Worm (Caenorhabditis elegans) whole organism, mixed stage, embryonic: ENCODE measurements around the gene dac-1.

Experiments used
- M03D4.4 ChIP-seq: sonication (generic microtip); optimal IDR thresholded peaks from 2 replicates; lab custom pipeline; 2017; ENCODE audit warnings: mild to moderate bottlenecking, missing genetic modification characterization, missing compliant biosample characterization
- blmp-1 ChIP-seq: fragments of 150-350 bp; optimal IDR thresholded peaks from 2 replicates; lab custom pipeline; 2014; ENCODE audit warnings: missing biosample characterization, missing genetic modification characterization
- ces-1 ChIP-seq: fragments of 150-350 bp; optimal IDR thresholded peaks from 2 replicates; lab custom pipeline; 2014; ENCODE audit warnings: missing biosample characterization, missing genetic modification reagents, missing genetic modification characterization
- cnd-1 ChIP-seq: fragments of 200-800 bp; sonication (Bioruptor generic); optimal IDR thresholded peaks from 2 replicates; lab custom pipeline; 2018; ENCODE audit warnings: mild to moderate bottlenecking, missing genetic modification characterization, missing compliant biosample characterization
- elt-3 ChIP-seq: fragments of 150-350 bp; optimal IDR thresholded peaks from 2 replicates; lab custom pipeline; 2014; ENCODE audit warnings: missing biosample characterization, missing genetic modification characterization
- lin-13 ChIP-seq: fragments of 150-350 bp; optimal IDR thresholded peaks from 2 replicates; lab custom pipeline; 2014; ENCODE audit warnings: missing biosample characterization, missing genetic modification characterization
- lin-32 ChIP-seq: fragments of 200-800 bp; sonication (Bioruptor generic); optimal IDR thresholded peaks from 2 replicates; lab custom pipeline; 2018; ENCODE audit warnings: mild to moderate bottlenecking, missing genetic modification characterization, missing compliant biosample characterization
- nhr-12 ChIP-seq: fragments of 150-350 bp; optimal IDR thresholded peaks from 2 replicates; lab custom pipeline; 2014; ENCODE audit warnings: missing biosample characterization, missing genetic modification characterization
- nhr-237 ChIP-seq: fragments of 150-350 bp; optimal IDR thresholded peaks from 2 replicates; lab custom pipeline; 2014; ENCODE audit warnings: missing biosample characterization, missing genetic modification characterization
- nhr-28 ChIP-seq: fragments of 150-350 bp; optimal IDR thresholded peaks from 2 replicates; lab custom pipeline; 2014; ENCODE audit warnings: missing biosample characterization, missing genetic modification characterization
- pha-4 ChIP-seq: fragments of 150-350 bp; optimal IDR thresholded peaks from 2 replicates; lab custom pipeline; 2018; ENCODE audit warnings: missing biosample characterization, missing genetic modification reagents, missing genetic modification characterization
- snpc-4 ChIP-seq: fragments of 150-350 bp; optimal IDR thresholded peaks from 2 replicates; lab custom pipeline; 2014; ENCODE audit warnings: missing biosample characterization, missing genetic modification characterization
- unc-62 ChIP-seq: fragments of 150-350 bp; optimal IDR thresholded peaks from 2 replicates; lab custom pipeline; 2014; ENCODE audit warnings: missing biosample characterization, missing genetic modification reagents, missing genetic modification characterization

DNA sequence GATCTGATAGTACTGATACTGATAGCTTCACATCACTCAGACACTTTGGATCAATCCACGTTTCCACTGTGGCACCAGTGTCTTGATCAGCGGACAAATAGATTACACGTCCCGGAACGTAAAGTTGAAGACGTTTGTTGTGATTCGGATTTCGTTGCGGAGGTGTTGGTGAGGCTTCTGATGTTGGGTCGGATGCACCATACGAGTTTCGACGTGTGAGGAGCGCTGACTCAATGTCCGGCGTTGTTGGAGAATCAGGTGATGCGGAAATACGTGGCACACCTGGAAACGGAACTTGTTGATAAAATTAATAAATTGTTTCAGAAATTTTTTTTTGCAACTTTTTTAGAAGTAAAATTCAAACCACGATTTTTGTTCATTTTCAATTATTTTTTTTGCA is 37.2 kb upstream of the dac-1 start, which contains the start of gene alh-11:
- TF ChIP-seq blmp-1 (tag; lab: Kevin White, UChicago), result no peak
- no peak for TF ChIP-seq lin-32 (GFP tag; lab: Kevin White, UChicago)
- no peak for TF ChIP-seq nhr-12
- no peak for TF ChIP-seq ces-1 (GFP tag; lab: Kevin White, UChicago)
- no peak for TF ChIP-seq unc-62 (GFP tag; lab: Kevin White, UChicago)
- TF ChIP-seq pha-4 (tag; lab: Kevin White, UChicago), result no peak
- no peak for TF ChIP-seq elt-3 (tag; lab: Kevin White, UChicago)
- no peak for TF ChIP-seq nhr-237 (tag; lab: Kevin White, UChicago)
- TF ChIP-seq snpc-4 (tag; lab: Kevin White, UChicago), result no peak
- TF ChIP-seq cnd-1 (tag; lab: Kevin White, UChicago), result no peak
- TF ChIP-seq lin-13 (tag; lab: Kevin White, UChicago), result no peak
- TF ChIP-seq nhr-28 (tag; lab: Kevin White, UChicago), result no peak
- TF ChIP-seq M03D4.4, result no peak
